Worm (Caenorhabditis elegans): ENCODE data around the gene scl-17.

Gene scl-17

ce11 chrII:1403056-1403455 lies 42.0 kb upstream of the scl-17 start, which contains the start of the genes Y51H7C.41 and cogc-4:
TSS of gene Y51H7C.41 (plus strand) at chrII:1403321.
TSS of gene cogc-4 (plus strand) at chrII:1403441.
- TF ChIP-seq ztf-18 (tag; optimal IDR thresholded peaks at IDR 0.05) (peak; percentile 59), ekl-4 (GFP tag; IDR thresholded peaks at IDR 0.05) (0 out of 2 replicates have a peak, but pooled peaks have one; percentile 19), cebp-2 (GFP tag; IDR thresholded peaks at IDR 0.05) (0 out of 2 replicates have a peak, but pooled peaks have one; percentile 21), T07F8.4 (tag; optimal IDR thresholded peaks at IDR 0.05) (no peak), F57C9.4 (tag; optimal IDR thresholded peaks at IDR 0.05) (no peak), madf-3 (GFP tag; IDR thresholded peaks at IDR 0.05) (0 out of 2 replicates have a peak, but pooled peaks have one; percentile 49), mcd-1 (GFP tag; IDR thresholded peaks at IDR 0.05) (peak; percentile 28; the same call in 1 of the 2 replicates), lsy-27 (tag; optimal IDR thresholded peaks at IDR 0.05; ENCODE audit: borderline replicate concordance, insufficient read depth) (no peak), F49E8.2 (tag; optimal IDR thresholded peaks at IDR 0.05; ENCODE audit: insufficient read depth) (peak; percentile 42), repo-1 (tag; optimal IDR thresholded peaks at IDR 0.05) (peak; percentile 30)

- TF ChIP-seq let-607 (tag; optimal IDR thresholded peaks at IDR 0.05) (no peak), ama-1 (optimal IDR thresholded peaks at IDR 0.05) (no peak), ama-1 (GFP tag; optimal IDR thresholded peaks at IDR 0.05) (no peak), F10E7.11 (tag; optimal IDR thresholded peaks at IDR 0.05) (no peak), madf-6 (GFP tag; IDR thresholded peaks at IDR 0.05) (no peak), F57C9.4 (tag; optimal IDR thresholded peaks at IDR 0.05) (no peak), bed-1 (GFP tag; IDR thresholded peaks at IDR 0.05) (no peak)
Measured at ce11 chrII:1411372-1411771, 33.6 kb upstream of the scl-17 start, which contains the start of gene Y51H7C.9. TSS of gene Y51H7C.9 (minus strand) at chrII:1411472.

- TF ChIP-seq snpc-1.1 (tag; optimal IDR thresholded peaks at IDR 0.05; ENCODE audit: insufficient read depth): no peak
- TF ChIP-seq pha-4 (tag; optimal IDR thresholded peaks at IDR 0.05): no peak
- no peak for TF ChIP-seq F37B4.10 (GFP tag; IDR thresholded peaks at IDR 0.05)
- TF ChIP-seq attf-5 (GFP tag; optimal IDR thresholded peaks at IDR 0.05): no peak
- no peak for TF ChIP-seq ceh-100 (GFP tag; IDR thresholded peaks at IDR 0.05)
- no peak for TF ChIP-seq Y79H2A.3 (GFP tag; conservative IDR thresholded peaks at IDR 0.05)
- TF ChIP-seq atf-7 (tag; optimal IDR thresholded peaks at IDR 0.05): no peak
- no peak for TF ChIP-seq F10E7.11 (tag; optimal IDR thresholded peaks at IDR 0.05)
- TF ChIP-seq K11D2.4 (GFP tag; IDR thresholded peaks at IDR 0.05): no peak
- no peak for TF ChIP-seq ets-4 (GFP tag; optimal IDR thresholded peaks at IDR 0.05)
- TF ChIP-seq nhr-27 (tag; optimal IDR thresholded peaks at IDR 0.05): no peak
- no peak for TF ChIP-seq nhr-120 (GFP tag; IDR thresholded peaks at IDR 0.05)
- TF ChIP-seq die-1 (tag; optimal IDR thresholded peaks at IDR 0.05): no peak
- no peak for TF ChIP-seq D2030.7 (GFP tag; IDR thresholded peaks at IDR 0.05)
- no peak for TF ChIP-seq repo-1 (tag; optimal IDR thresholded peaks at IDR 0.05)
- TF ChIP-seq Y53F4B.3 (GFP tag; IDR thresholded peaks at IDR 0.05): no peak
Measured at ce11 chrII:1412359-1412907, 32.6 kb upstream of the scl-17 start, which contains the start of gene alkb-1. TSS of gene alkb-1 (plus strand) at chrII:1412409.

ce11 chrII:1419994-1420393 lies 25.0 kb upstream of the scl-17 start:
- TF ChIP-seq dox-1 (GFP tag; IDR thresholded peaks at IDR 0.05) (no peak), nhr-179 (tag; optimal IDR thresholded peaks at IDR 0.05) (no peak), B0019.2 (GFP tag; conservative IDR thresholded peaks at IDR 0.05) (no peak), Y95B8A.8 (GFP tag; IDR thresholded peaks at IDR 0.05) (no peak), lin-26 (GFP tag; IDR thresholded peaks at IDR 0.05) (no peak), zim-3 (tag; optimal IDR thresholded peaks at IDR 0.05) (no peak)
